Fruit fly (Drosophila melanogaster): ENCODE measurements around the gene CG13926.

CG13926 gene

dm6 chr3L:1579169-1579853 is 38.6 kb downstream of the CG13926 start:
- TF ChIP-seq psq (optimal IDR thresholded peaks at IDR 0.05) (no peak), insv (optimal IDR thresholded peaks at IDR 0.05) (no peak), Sin3A (optimal IDR thresholded peaks at IDR 0.05) (no peak), ttk (optimal IDR thresholded peaks at IDR 0.05) (no peak)

dm6 chr3L:1578391-1578948 is 39.5 kb downstream of the CG13926 start:
- TF ChIP-seq Myc (optimal IDR thresholded peaks at IDR 0.05), result no peak
- no peak for TF ChIP-seq h (optimal IDR thresholded peaks at IDR 0.05)
- TF ChIP-seq insv (optimal IDR thresholded peaks at IDR 0.05), result no peak
- TF ChIP-seq psq (optimal IDR thresholded peaks at IDR 0.05), result no peak
- no peak for TF ChIP-seq Sin3A (optimal IDR thresholded peaks at IDR 0.05)
- TF ChIP-seq ttk (optimal IDR thresholded peaks at IDR 0.05), result no peak

dm6 chr3L:1577338-1577737 is 40.6 kb downstream of the CG13926 start:
- TF ChIP-seq h (optimal IDR thresholded peaks at IDR 0.05), result no peak
- TF ChIP-seq Sin3A (optimal IDR thresholded peaks at IDR 0.05), result no peak
- TF ChIP-seq insv (optimal IDR thresholded peaks at IDR 0.05), result no peak
- no peak for TF ChIP-seq Myc (optimal IDR thresholded peaks at IDR 0.05)
- TF ChIP-seq ttk (optimal IDR thresholded peaks at IDR 0.05), result no peak
- no peak for TF ChIP-seq psq (optimal IDR thresholded peaks at IDR 0.05)

dm6 chr3L:1576489-1577106 is 41.4 kb downstream of the CG13926 start, which contains the start of gene CG13917:
Gene CG13917, plus strand, starts transcription at chr3L:1576699.
- no peak for TF ChIP-seq h (optimal IDR thresholded peaks at IDR 0.05)
- TF ChIP-seq insv (optimal IDR thresholded peaks at IDR 0.05), result no peak
- TF ChIP-seq Sin3A (optimal IDR thresholded peaks at IDR 0.05), result no peak

dm6 chr3L:1575731-1576376 is 42.1 kb downstream of the CG13926 start:
- no peak for TF ChIP-seq h (optimal IDR thresholded peaks at IDR 0.05)
- no peak for TF ChIP-seq Sin3A (optimal IDR thresholded peaks at IDR 0.05)
- no peak for TF ChIP-seq psq (optimal IDR thresholded peaks at IDR 0.05)

- no peak for TF ChIP-seq psq (optimal IDR thresholded peaks at IDR 0.05)
- no peak for TF ChIP-seq Myc (optimal IDR thresholded peaks at IDR 0.05)
- no peak for TF ChIP-seq Sin3A (optimal IDR thresholded peaks at IDR 0.05)
- TF ChIP-seq h (optimal IDR thresholded peaks at IDR 0.05), result no peak
- no peak for TF ChIP-seq ttk (optimal IDR thresholded peaks at IDR 0.05)
- no peak for TF ChIP-seq insv (optimal IDR thresholded peaks at IDR 0.05)
These were observed 44.8 kb downstream of the CG13926 start for dm6 chr3L:1573191-1573590.

dm6 chr3L:1571077-1571476 is 46.9 kb downstream of the CG13926 start:
- TF ChIP-seq Sin3A (optimal IDR thresholded peaks at IDR 0.05) (no peak), ttk (optimal IDR thresholded peaks at IDR 0.05) (no peak), h (optimal IDR thresholded peaks at IDR 0.05) (no peak), Myc (optimal IDR thresholded peaks at IDR 0.05) (no peak), insv (optimal IDR thresholded peaks at IDR 0.05) (no peak), psq (optimal IDR thresholded peaks at IDR 0.05) (no peak)

- TF ChIP-seq psq (optimal IDR thresholded peaks at IDR 0.05), result no peak
- no peak for TF ChIP-seq ttk (optimal IDR thresholded peaks at IDR 0.05)
- no peak for TF ChIP-seq h (optimal IDR thresholded peaks at IDR 0.05)
- no peak for TF ChIP-seq Myc (optimal IDR thresholded peaks at IDR 0.05)
- TF ChIP-seq insv (optimal IDR thresholded peaks at IDR 0.05), result no peak
- TF ChIP-seq Sin3A (optimal IDR thresholded peaks at IDR 0.05), result no peak
These were observed 48.0 kb downstream of the CG13926 start for dm6 chr3L:1569966-1570276.

- TF ChIP-seq insv (optimal IDR thresholded peaks at IDR 0.05) (no peak), psq (optimal IDR thresholded peaks at IDR 0.05) (no peak), Sin3A (optimal IDR thresholded peaks at IDR 0.05) (no peak), ttk (optimal IDR thresholded peaks at IDR 0.05) (no peak), h (optimal IDR thresholded peaks at IDR 0.05) (no peak), Myc (optimal IDR thresholded peaks at IDR 0.05) (no peak)
These were observed 48.6 kb downstream of the CG13926 start, which contains the start of gene Tmep for dm6 chr3L:1569162-1569965. Gene Tmep, plus strand, starts transcription at chr3L:1569181.

- no peak for TF ChIP-seq Myc (optimal IDR thresholded peaks at IDR 0.05)
- no peak for TF ChIP-seq psq (optimal IDR thresholded peaks at IDR 0.05)
- no peak for TF ChIP-seq h (optimal IDR thresholded peaks at IDR 0.05)
- no peak for TF ChIP-seq insv (optimal IDR thresholded peaks at IDR 0.05)
- no peak for TF ChIP-seq Sin3A (optimal IDR thresholded peaks at IDR 0.05)
- no peak for TF ChIP-seq ttk (optimal IDR thresholded peaks at IDR 0.05)
These were observed 49.5 kb downstream of the CG13926 start, which contains the start of gene CG7879 for dm6 chr3L:1568225-1569161. Gene CG7879, minus strand, starts transcription at chr3L:1568608.
